Worm (Caenorhabditis elegans) whole organism, L3 larva: ENCODE data around the gene ced-9.

Experiments used
- R02D3.7 ChIP-seq: fragments of 150-350 bp; optimal IDR thresholded peaks from 2 replicates; lab custom pipeline; 2014; ENCODE audit warnings: missing biosample characterization, missing genetic modification characterization
- aly-2 ChIP-seq: fragments of 150-350 bp; optimal IDR thresholded peaks from 2 replicates; lab custom pipeline; 2014; ENCODE audit warnings: missing biosample characterization, missing genetic modification characterization
- ceh-16 ChIP-seq: sonication (generic microtip); optimal IDR thresholded peaks from 2 replicates; lab custom pipeline; 2017; ENCODE audit warnings: missing biosample characterization, missing genetic modification characterization
- ceh-28 ChIP-seq: fragments of 150-350 bp; optimal IDR thresholded peaks from 2 replicates; lab custom pipeline; 2014; ENCODE audit warnings: missing biosample characterization, missing genetic modification reagents, missing genetic modification characterization
- daf-12 ChIP-seq: fragments of 150-350 bp; optimal IDR thresholded peaks from 2 replicates; lab custom pipeline; 2014; ENCODE audit warnings: missing biosample characterization, missing genetic modification reagents, missing genetic modification characterization
- egl-27 ChIP-seq: sonication (generic microtip); optimal IDR thresholded peaks from 4 replicates; lab custom pipeline; 2017; ENCODE audit warnings: missing biosample characterization, missing genetic modification reagents, missing genetic modification characterization
- egl-5 ChIP-seq: fragments of 150-350 bp; optimal IDR thresholded peaks from 2 replicates; lab custom pipeline; 2017; ENCODE audit warnings: missing biosample characterization, missing genetic modification reagents, missing genetic modification characterization, inconsistent platforms
- elt-2 ChIP-seq: sonication (generic microtip); optimal IDR thresholded peaks from 2 replicates; lab custom pipeline; 2016; ENCODE audit warnings: missing genetic modification reagents, mild to moderate bottlenecking, missing genetic modification characterization, missing compliant biosample characterization
- fos-1 ChIP-seq: fragments of 150-350 bp; optimal IDR thresholded peaks from 2 replicates; lab custom pipeline; 2014; ENCODE audit warnings: missing biosample characterization, missing genetic modification characterization
- hmg-11 ChIP-seq: sonication (generic microtip); optimal IDR thresholded peaks from 2 replicates; lab custom pipeline; 2016; ENCODE audit warnings: missing genetic modification characterization, missing compliant biosample characterization
- jun-1 ChIP-seq: fragments of 150-350 bp; optimal IDR thresholded peaks from 2 replicates; lab custom pipeline; 2014; ENCODE audit warnings: missing biosample characterization, missing genetic modification reagents, missing genetic modification characterization
- lin-15B ChIP-seq: fragments of 150-350 bp; optimal IDR thresholded peaks from 2 replicates; lab custom pipeline; 2014; ENCODE audit warnings: missing biosample characterization, missing genetic modification characterization
- lin-39 ChIP-seq: fragments of 150-350 bp; optimal IDR thresholded peaks from 2 replicates; lab custom pipeline; 2018; ENCODE audit warnings: missing biosample characterization, missing genetic modification reagents, missing genetic modification characterization
- lsy-12 ChIP-seq: sonication (generic microtip); optimal IDR thresholded peaks from 2 replicates; lab custom pipeline; 2016; ENCODE audit warnings: mild to moderate bottlenecking, missing genetic modification characterization, missing compliant biosample characterization
- mdl-1 ChIP-seq: fragments of 150-350 bp; optimal IDR thresholded peaks from 2 replicates; lab custom pipeline; 2014; ENCODE audit warnings: missing biosample characterization, missing genetic modification characterization
- mml-1 ChIP-seq: fragments of 150-350 bp; sonication (generic microtip); optimal IDR thresholded peaks from 3 replicates; lab custom pipeline; 2014; ENCODE audit warnings: missing biosample characterization, missing genetic modification characterization
- nfya-1 ChIP-seq: sonication (generic microtip); optimal IDR thresholded peaks from 2 replicates; lab custom pipeline; 2017; ENCODE audit warnings: missing genetic modification characterization, mild to moderate bottlenecking, missing compliant biosample characterization, antibody characterized with exemption, moderate library complexity; ENCODE audit not compliant: insufficient read depth
- nhr-11 ChIP-seq: fragments of 150-350 bp; optimal IDR thresholded peaks from 2 replicates; lab custom pipeline; 2014; ENCODE audit warnings: missing biosample characterization, missing genetic modification characterization
- nhr-12 ChIP-seq: fragments of 150-350 bp; optimal IDR thresholded peaks from 2 replicates; lab custom pipeline; 2014; ENCODE audit warnings: missing biosample characterization, missing genetic modification characterization
- nhr-23 ChIP-seq: fragments of 150-350 bp; optimal IDR thresholded peaks from 2 replicates; lab custom pipeline; 2014; ENCODE audit warnings: missing biosample characterization, missing genetic modification reagents, missing genetic modification characterization
- nhr-237 ChIP-seq: fragments of 150-350 bp; optimal IDR thresholded peaks from 2 replicates; lab custom pipeline; 2014; ENCODE audit warnings: missing biosample characterization, missing genetic modification characterization
- nhr-25 ChIP-seq: sonication (generic microtip); optimal IDR thresholded peaks from 2 replicates; lab custom pipeline; 2017; ENCODE audit warnings: missing biosample characterization, missing genetic modification characterization
- nhr-28 ChIP-seq: fragments of 150-350 bp; optimal IDR thresholded peaks from 2 replicates; lab custom pipeline; 2014; ENCODE audit warnings: missing biosample characterization, missing genetic modification characterization
- nhr-43 ChIP-seq: sonication (generic microtip); optimal IDR thresholded peaks from 2 replicates; lab custom pipeline; 2016; ENCODE audit warnings: mild to moderate bottlenecking, missing genetic modification characterization, missing compliant biosample characterization; ENCODE audit not compliant: poor library complexity, severe bottlenecking
- nhr-76 ChIP-seq: fragments of 150-350 bp; sonication (generic microtip); optimal IDR thresholded peaks from 5 replicates; lab custom pipeline; 2014; ENCODE audit warnings: missing biosample characterization, missing genetic modification characterization
- pha-4 ChIP-seq: fragments of 150-350 bp; optimal IDR thresholded peaks from 2 replicates; lab custom pipeline; 2014; ENCODE audit warnings: missing biosample characterization, missing genetic modification reagents, missing genetic modification characterization
- pqm-1 ChIP-seq: fragments of 150-350 bp; optimal IDR thresholded peaks from 2 replicates; lab custom pipeline; 2017; ENCODE audit warnings: missing biosample characterization, missing genetic modification characterization, inconsistent platforms
- skn-1 ChIP-seq: fragments of 150-350 bp; optimal IDR thresholded peaks from 2 replicates; lab custom pipeline; 2014; ENCODE audit warnings: missing biosample characterization, missing genetic modification characterization
- snpc-4 ChIP-seq: fragments of 150-350 bp; optimal IDR thresholded peaks from 2 replicates; lab custom pipeline; 2014; ENCODE audit warnings: missing biosample characterization, missing genetic modification characterization
- unc-39 ChIP-seq: sonication (generic microtip); optimal IDR thresholded peaks from 4 replicates; lab custom pipeline; 2017; ENCODE audit warnings: missing biosample characterization, missing genetic modification characterization
- unc-62 ChIP-seq: fragments of 150-350 bp; sonication (generic microtip); optimal IDR thresholded peaks from 4 replicates; lab custom pipeline; 2014; ENCODE audit warnings: missing biosample characterization, missing genetic modification reagents, missing genetic modification characterization
- zag-1 ChIP-seq: fragments of 150-350 bp; optimal IDR thresholded peaks from 2 replicates; lab custom pipeline; 2014; ENCODE audit warnings: missing biosample characterization, missing genetic modification characterization
- ztf-11 ChIP-seq: fragments of 150-350 bp; optimal IDR thresholded peaks from 2 replicates; lab custom pipeline; 2014; ENCODE audit warnings: missing biosample characterization, missing genetic modification characterization
- ztf-4 ChIP-seq: fragments of 150-350 bp; optimal IDR thresholded peaks from 2 replicates; lab custom pipeline; 2014; ENCODE audit warnings: missing biosample characterization, missing genetic modification characterization

The ced-9 gene

DNA sequence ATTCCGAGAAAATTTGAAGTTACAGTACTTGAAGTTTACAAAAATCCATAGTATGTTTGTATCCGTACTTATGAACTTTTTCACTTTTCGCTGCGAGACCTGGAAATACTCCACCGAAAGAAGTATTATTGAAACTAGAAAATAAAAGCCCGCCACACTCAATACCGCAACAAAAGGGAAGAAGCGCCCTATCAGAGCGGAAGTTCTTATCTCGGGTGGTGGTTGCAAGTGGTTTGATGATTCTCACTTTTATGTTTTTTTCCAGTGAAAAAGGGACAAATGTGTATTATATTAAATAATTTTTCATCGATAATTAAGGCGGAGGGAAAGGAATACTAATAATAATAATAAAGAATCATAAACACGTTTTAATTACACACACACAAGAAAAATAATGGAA, 20.7 kb upstream of the ced-9 start:
- TF ChIP-seq pha-4 (tag; lab: Kevin White, UChicago) (peak; percentile 16), elt-2 (peak; percentile 70), nhr-237 (tag; lab: Kevin White, UChicago) (no peak)
- TF ChIP-seq, all 47 proteins: peak for 2

DNA sequence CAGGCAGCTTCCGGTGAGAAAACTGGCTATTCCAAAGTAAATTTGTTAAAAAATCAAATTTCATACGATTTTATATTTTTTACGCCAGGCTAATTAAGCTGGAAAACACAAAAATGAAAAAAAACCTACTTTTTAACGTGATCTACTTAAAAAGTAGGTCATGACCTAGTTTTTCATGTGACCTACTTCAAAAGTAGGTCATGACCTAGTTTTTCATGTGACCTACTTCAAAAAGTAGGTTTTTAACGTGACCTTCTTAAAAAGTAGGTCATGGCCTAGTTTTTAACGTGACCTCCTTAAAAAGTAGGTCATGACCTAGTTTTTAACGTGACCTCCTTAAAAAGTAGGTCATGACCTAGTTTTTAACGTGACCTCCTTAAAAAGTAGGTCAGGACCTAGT, 18.3 kb upstream of the ced-9 start:
- TF ChIP-seq nhr-23 (tag; lab: Kevin White, UChicago) = peak; percentile 68

DNA sequence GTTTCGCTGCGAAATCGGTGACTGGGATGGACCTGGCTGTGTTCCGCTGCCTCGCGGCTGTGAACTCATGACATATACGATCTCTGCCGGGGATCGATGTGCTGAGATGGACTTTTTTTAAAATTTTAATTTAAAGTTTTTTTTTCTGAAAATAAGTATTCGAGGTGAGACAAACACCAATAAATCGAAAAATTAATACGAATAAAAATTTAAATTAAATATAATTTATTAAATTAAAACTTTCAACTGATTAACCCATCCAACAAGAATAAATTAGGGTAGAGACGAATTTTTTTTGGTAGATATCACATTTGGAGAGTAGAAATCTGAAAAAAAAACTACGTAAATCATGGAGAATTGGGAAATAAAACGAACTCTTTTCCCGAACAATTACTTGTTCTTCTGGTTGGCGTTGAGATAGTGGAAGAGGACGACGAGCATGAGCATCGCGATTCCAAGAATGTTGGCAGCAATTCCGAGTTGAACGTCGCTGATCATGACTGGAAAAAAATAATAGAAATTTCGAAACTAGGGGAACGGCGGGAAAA, 16.8 kb upstream of the ced-9 start, which contains the start of the genes unc-50 and ostf-4:
Gene unc-50, minus strand, starts transcription at position 101 of the 548 bp plus-strand sequence.
Gene ostf-4, minus strand, starts transcription at position 498 of the 548 bp plus-strand sequence.
- TF ChIP-seq nhr-76 (tag; lab: Kevin White, UChicago) = no peak
- TF ChIP-seq zag-1 (tag; lab: Kevin White, UChicago) = no peak
- TF ChIP-seq unc-62 (GFP tag; lab: Kevin White, UChicago) = no peak
- TF ChIP-seq nhr-12 = no peak
- TF ChIP-seq ztf-4 (tag; lab: Kevin White, UChicago) = no peak
- no peak for TF ChIP-seq R02D3.7 (tag; lab: Kevin White, UChicago)
- no peak for TF ChIP-seq daf-12 (tag; lab: Kevin White, UChicago)
- TF ChIP-seq unc-39 (tag; lab: Kevin White, UChicago) = no peak
- TF ChIP-seq mdl-1 = no peak
- TF ChIP-seq ceh-16 = no peak
- TF ChIP-seq ztf-11 (tag; lab: Kevin White, UChicago) = no peak

DNA sequence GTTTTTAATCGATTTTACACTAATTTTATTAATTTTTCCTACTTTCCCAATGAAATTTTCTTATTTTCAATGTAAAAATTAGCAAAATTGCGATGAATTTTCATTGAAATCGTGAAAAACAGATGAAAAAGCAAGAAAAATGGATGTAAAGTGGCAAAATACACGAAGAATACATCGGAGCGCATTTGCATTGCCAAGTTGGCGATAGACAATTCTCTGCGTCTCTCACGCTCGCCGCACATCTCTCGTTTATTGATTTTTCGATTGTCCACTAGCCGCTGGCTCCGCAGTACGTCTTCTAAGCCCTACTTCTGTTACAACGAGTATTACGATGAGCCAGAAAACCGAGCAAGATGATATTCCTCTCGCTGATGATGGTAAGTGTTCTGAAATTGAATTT, 16.2 kb upstream of the ced-9 start, which contains the start of gene unc-69:
Gene unc-69, plus strand, starts transcription at position 185 of the 400 bp plus-strand sequence.
- TF ChIP-seq mml-1 (tag; lab: Kevin White, UChicago) (no peak), lin-15B (tag; lab: Kevin White, UChicago) (peak; percentile 86), elt-2 (peak; percentile 7), daf-12 (tag; lab: Kevin White, UChicago) (no peak), nhr-11 (tag; lab: Kevin White, UChicago) (no peak), nhr-237 (tag; lab: Kevin White, UChicago) (no peak), aly-2 (no peak), nhr-12 (no peak), hmg-11 (peak; percentile 88), snpc-4 (peak; percentile 28), nhr-23 (tag; lab: Kevin White, UChicago) (peak; percentile 56), egl-5 (tag; lab: Kevin White, UChicago) (peak; percentile 37), pha-4 (tag; lab: Kevin White, UChicago) (peak; percentile 80), nhr-25 (tag; lab: Kevin White, UChicago) (peak; percentile 12), mdl-1 (no peak), lsy-12 (tag; lab: Kevin White, UChicago) (no peak), ceh-28 (tag; lab: Kevin White, UChicago) (peak; percentile 88), lin-39 (tag; lab: Kevin White, UChicago) (peak; percentile 79), nfya-1 (tag; lab: Kevin White, UChicago) (peak; percentile 86)

DNA sequence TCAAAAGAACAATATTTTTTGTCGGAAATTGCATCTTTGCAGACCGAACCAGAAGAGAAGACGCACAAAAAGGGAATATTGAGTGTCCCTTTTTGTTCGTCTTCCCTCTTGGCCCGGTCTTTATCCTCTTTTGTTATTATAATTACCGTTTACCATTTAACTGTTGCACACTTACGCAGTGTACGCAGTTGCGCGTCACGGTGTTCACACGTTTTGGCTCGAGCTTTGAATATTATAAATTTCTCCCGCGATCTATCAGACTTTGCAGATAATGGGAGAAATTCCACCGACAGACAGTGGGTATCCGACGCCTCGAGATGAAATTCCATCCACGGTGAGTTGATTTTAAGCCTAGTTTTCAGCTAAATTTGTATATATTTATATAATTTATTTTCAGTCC, 14.2 kb upstream of the ced-9 start, which contains the start of gene sas-7:
Gene sas-7, plus strand, starts transcription at position 232 of the 400 bp plus-strand sequence.
- TF ChIP-seq ceh-16 (no peak), nhr-11 (tag; lab: Kevin White, UChicago) (no peak)
- TF ChIP-seq, all 47 proteins: peak for 0

DNA sequence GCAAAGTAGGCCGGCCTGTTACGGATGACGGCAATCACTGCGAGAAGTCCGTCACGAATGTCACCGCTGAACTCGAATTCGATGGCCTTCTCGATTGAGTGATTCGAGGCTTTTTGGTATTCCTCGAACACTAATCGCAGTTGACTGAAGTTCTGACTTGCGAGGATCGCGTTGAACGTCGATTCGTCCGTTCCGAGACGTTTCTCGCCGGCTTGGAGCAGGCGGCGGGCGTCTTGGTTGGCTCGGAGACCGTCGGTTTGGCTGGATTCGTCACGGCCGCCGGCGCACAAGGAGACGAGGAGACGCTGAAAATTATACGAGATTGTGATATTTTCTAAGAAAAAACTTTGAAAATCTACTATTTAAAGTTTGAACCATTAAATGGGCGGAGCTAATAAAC, 8.6 kb upstream of the ced-9 start:
- TF ChIP-seq fos-1 (tag; lab: Kevin White, UChicago) (no peak), mdl-1 (no peak), nhr-25 (tag; lab: Kevin White, UChicago) (no peak), hmg-11 (no peak), jun-1 (tag; lab: Kevin White, UChicago) (no peak), pqm-1 (no peak), egl-27 (tag; lab: Kevin White, UChicago) (no peak), ceh-16 (no peak), nfya-1 (tag; lab: Kevin White, UChicago) (no peak), nhr-43 (no peak), ztf-4 (tag; lab: Kevin White, UChicago) (no peak), nhr-28 (tag; lab: Kevin White, UChicago) (no peak), mml-1 (tag; lab: Kevin White, UChicago) (no peak), pha-4 (tag; lab: Kevin White, UChicago) (no peak), aly-2 (no peak), skn-1 (tag; lab: Kevin White, UChicago) (no peak), snpc-4 (no peak)
